Worm (Caenorhabditis elegans) whole organism, young adult: ENCODE data around the gene C28C12.11.

Source experiments
- F37B4.10 ChIP-seq: fragments of 200-800 bp; sonication (Bioruptor generic); IDR thresholded peaks from 2 replicates; pipeline ENCODE4 v1.3.6; 2022; ENCODE audit warnings: missing genetic modification characterization, missing compliant biosample characterization
- ccch-3 ChIP-seq: fragments of 200-800 bp; sonication (Bioruptor generic); optimal IDR thresholded peaks from 2 replicates; lab custom pipeline; 2018; ENCODE audit warnings: mild to moderate bottlenecking, missing genetic modification characterization, missing compliant biosample characterization
- ets-4 ChIP-seq: fragments of 200-800 bp; sonication (Bioruptor generic); optimal IDR thresholded peaks from 2 replicates; lab custom pipeline; 2018; ENCODE audit warnings: mild to moderate bottlenecking, missing genetic modification characterization, missing compliant biosample characterization
- hlh-26 ChIP-seq: fragments of 200-800 bp; sonication (Bioruptor generic); conservative IDR thresholded peaks from 2 replicates; pipeline ENCODE4 v1.3.6; 2022; ENCODE audit warnings: missing genetic modification reagents, missing genetic modification characterization, missing compliant biosample characterization
- hmg-20 ChIP-seq: fragments of 200-800 bp; sonication (Bioruptor generic); IDR thresholded peaks from 2 replicates; pipeline ENCODE4 v1.3.6; 2022; ENCODE audit warnings: missing genetic modification reagents, missing genetic modification characterization, missing compliant biosample characterization
- lin-35 ChIP-seq, 3 experiments: fragments of 150-350 bp in 2 of 3; sonication (generic microtip) in 1 of 3; optimal IDR thresholded peaks; 2 replicates each; lab custom pipeline; 2014 to 2018; ENCODE audit warnings: missing biosample characterization in 3 of 3, missing genetic modification characterization in 3 of 3, missing genetic modification reagents in 3 of 3
- madf-3 ChIP-seq: fragments of 200-800 bp; sonication (Bioruptor generic); IDR thresholded peaks from 2 replicates; pipeline ENCODE4 v1.3.6; 2022; ENCODE audit warnings: missing genetic modification reagents, missing genetic modification characterization, missing compliant biosample characterization
- nfya-1 ChIP-seq: sonication (generic microtip); optimal IDR thresholded peaks from 2 replicates; lab custom pipeline; 2017; ENCODE audit warnings: antibody characterized with exemption, missing compliant biosample characterization, missing genetic modification characterization, borderline replicate concordance; ENCODE audit not compliant: insufficient read depth
- nhr-179 ChIP-seq: sonication (generic microtip); optimal IDR thresholded peaks from 2 replicates; lab custom pipeline; 2016; ENCODE audit warnings: mild to moderate bottlenecking, missing genetic modification characterization, missing compliant biosample characterization
- unc-62 ChIP-seq: fragments of 150-350 bp; optimal IDR thresholded peaks from 2 replicates; lab custom pipeline; 2014; ENCODE audit warnings: missing biosample characterization, missing genetic modification reagents, missing genetic modification characterization
- zfh-2 ChIP-seq: fragments of 200-800 bp; sonication (Bioruptor generic); conservative IDR thresholded peaks from 2 replicates; pipeline ENCODE4 v1.3.6; 2022; ENCODE audit warnings: missing genetic modification reagents, missing genetic modification characterization, missing compliant biosample characterization

ce11 chrIV:8449869-8450268 is 24.0 kb upstream of the C28C12.11 start:
- no peak for TF ChIP-seq hmg-20 (GFP tag; lab: Robert Waterston, UW)
- no peak for TF ChIP-seq nfya-1 (tag; lab: Kevin White, UChicago)
- TF ChIP-seq F37B4.10 (GFP tag; lab: Robert Waterston, UW): no peak
- TF ChIP-seq unc-62 (GFP tag; lab: Kevin White, UChicago): no peak
- TF ChIP-seq ets-4 (GFP tag; lab: Kevin White, UChicago): no peak
- no peak for TF ChIP-seq ccch-3
- TF ChIP-seq madf-3 (GFP tag; lab: Robert Waterston, UW): no peak
- no peak for TF ChIP-seq hlh-26
- no peak for TF ChIP-seq nhr-179 (tag; lab: Kevin White, UChicago)
- TF ChIP-seq lin-35 (GFP tag; optimal IDR thresholded peaks at IDR 0.05; lab: Kevin White, UChicago): no peak
- no peak for TF ChIP-seq zfh-2 (GFP tag; lab: Robert Waterston, UW)
